Worm (Caenorhabditis elegans): Measurements from ENCODE around the gene srj-55.

Gene srj-55

ce11 chrV:2848290-2848937 is 9.3 kb downstream of the srj-55 start, which contains the start of gene srj-49:
srj-49 (minus strand) TSS chrV:2848340.
- no peak for TF ChIP-seq Y67H2A.10 (GFP tag; conservative IDR thresholded peaks at IDR 0.05)
- TF ChIP-seq ama-1 (optimal IDR thresholded peaks at IDR 0.05) = no peak
- no peak for TF ChIP-seq ama-1 (GFP tag; optimal IDR thresholded peaks at IDR 0.05)
- TF ChIP-seq egl-44 (GFP tag; IDR thresholded peaks at IDR 0.05) = no peak
- no peak for TF ChIP-seq B0019.2 (GFP tag; conservative IDR thresholded peaks at IDR 0.05)
- no peak for TF ChIP-seq B0261.1 (tag; optimal IDR thresholded peaks at IDR 0.05)
- no peak for TF ChIP-seq snpc-3.4 (tag; optimal IDR thresholded peaks at IDR 0.05)
- TF ChIP-seq T07F8.4 (tag; optimal IDR thresholded peaks at IDR 0.05) = no peak
- no peak for TF ChIP-seq attf-6 (GFP tag; IDR thresholded peaks at IDR 0.05)
- TF ChIP-seq F57C9.4 (tag; optimal IDR thresholded peaks at IDR 0.05) = no peak
- TF ChIP-seq lin-54 (GFP tag; optimal IDR thresholded peaks at IDR 0.05) = no peak
- TF ChIP-seq ceh-100 (GFP tag; IDR thresholded peaks at IDR 0.05) = no peak
- TF ChIP-seq ceh-58 (GFP tag; IDR thresholded peaks at IDR 0.05) = no peak
- no peak for TF ChIP-seq hmg-1.2 (GFP tag; IDR thresholded peaks at IDR 0.05)
- TF ChIP-seq rcor-1 (GFP tag; IDR thresholded peaks at IDR 0.05) = no peak
- no peak for TF ChIP-seq ZK185.1 (tag; optimal IDR thresholded peaks at IDR 0.05; ENCODE audit: poor library complexity, severe bottlenecking)
- no peak for TF ChIP-seq zfh-2 (GFP tag; conservative IDR thresholded peaks at IDR 0.05)
- TF ChIP-seq sdz-38 (tag; optimal IDR thresholded peaks at IDR 0.05) = no peak
- TF ChIP-seq snpc-1.3 (tag; optimal IDR thresholded peaks at IDR 0.05; ENCODE audit: insufficient read depth) = no peak
- no peak for TF ChIP-seq snpc-1.1 (tag; optimal IDR thresholded peaks at IDR 0.05; ENCODE audit: insufficient read depth)
- TF ChIP-seq mxl-1 (tag; optimal IDR thresholded peaks at IDR 0.05) = no peak

ce11 chrV:2845771-2846170 is 12.0 kb downstream of the srj-55 start, which contains the start of gene srj-44:
srj-44 (minus strand) TSS chrV:2845871.
- TF ChIP-seq ccch-3 (GFP tag; optimal IDR thresholded peaks at IDR 0.05) = no peak

ce11 chrV:2836501-2836900 is 21.2 kb downstream of the srj-55 start, which contains the start of gene srj-45:
srj-45 (minus strand) TSS chrV:2836601.
- TF ChIP-seq lin-35 (GFP tag; optimal IDR thresholded peaks at IDR 0.05) = no peak
- no peak for TF ChIP-seq tlf-1 (GFP tag; optimal IDR thresholded peaks at IDR 0.05)
- TF ChIP-seq dpff-1 (tag; optimal IDR thresholded peaks at IDR 0.05) = no peak
- TF ChIP-seq T07F8.4 (tag; optimal IDR thresholded peaks at IDR 0.05) = no peak
- TF ChIP-seq F37B4.10 (GFP tag; IDR thresholded peaks at IDR 0.05) = no peak
- TF ChIP-seq B0035.1 (tag; optimal IDR thresholded peaks at IDR 0.05) = no peak
- TF ChIP-seq pbrm-1 (GFP tag; IDR thresholded peaks at IDR 0.05) = no peak
- no peak for TF ChIP-seq nfya-2 (GFP tag; IDR thresholded peaks at IDR 0.05)
- no peak for TF ChIP-seq repo-1 (tag; optimal IDR thresholded peaks at IDR 0.05)
- no peak for TF ChIP-seq F55B11.4 (tag; optimal IDR thresholded peaks at IDR 0.05; ENCODE audit: borderline replicate concordance, insufficient read depth)
- TF ChIP-seq lsl-1 (GFP tag; optimal IDR thresholded peaks at IDR 0.05) = no peak
- no peak for TF ChIP-seq mel-28 (tag; optimal IDR thresholded peaks at IDR 0.05; ENCODE audit: borderline replicate concordance)
- TF ChIP-seq Y56A3A.18 (GFP tag; IDR thresholded peaks at IDR 0.05) = no peak
- TF ChIP-seq aptf-3 (GFP tag; IDR thresholded peaks at IDR 0.05) = no peak
- no peak for TF ChIP-seq rec-8 (tag; optimal IDR thresholded peaks at IDR 0.05)
- TF ChIP-seq dox-1 (GFP tag; IDR thresholded peaks at IDR 0.05) = no peak
- no peak for TF ChIP-seq ZK185.1 (tag; optimal IDR thresholded peaks at IDR 0.05; ENCODE audit: poor library complexity, severe bottlenecking)
